Worm (Caenorhabditis elegans): ENCODE data around the gene R13A1.5.

R13A1.5 gene

DNA sequence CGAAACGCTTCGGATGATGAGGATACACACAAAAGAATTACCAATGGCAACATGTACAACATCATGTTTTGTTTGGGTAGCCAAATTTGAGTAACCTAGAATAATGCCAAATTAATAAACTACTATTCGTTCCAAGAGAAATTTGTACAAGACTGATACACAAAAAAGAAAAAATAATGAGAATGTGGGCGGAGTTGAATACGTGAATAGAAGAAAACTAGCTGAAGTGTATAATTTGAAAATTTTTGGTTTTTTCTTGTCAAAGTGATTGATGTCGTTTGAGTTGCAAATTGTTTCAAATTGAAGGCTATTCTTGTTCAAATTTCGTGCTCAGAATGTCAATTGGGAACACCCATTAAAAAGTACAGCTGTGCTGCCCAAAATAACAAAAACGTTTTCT, at the start of gene R13A1.5:
Gene R13A1.5, minus strand, starts transcription at position 101 of the 400 bp plus-strand sequence.
- TF ChIP-seq nhr-77 (tag; optimal IDR thresholded peaks at IDR 0.05) (no peak), egl-5 (tag; optimal IDR thresholded peaks at IDR 0.05) (no peak), ztf-11 (tag; optimal IDR thresholded peaks at IDR 0.05) (no peak), ztf-4 (tag; optimal IDR thresholded peaks at IDR 0.05) (no peak), lin-15B (tag; optimal IDR thresholded peaks at IDR 0.05) (no peak), elt-3 (tag; optimal IDR thresholded peaks at IDR 0.05) (no peak), nhr-43 (tag; optimal IDR thresholded peaks at IDR 0.05; ENCODE audit: poor library complexity, severe bottlenecking) (no peak), mml-1 (tag; optimal IDR thresholded peaks at IDR 0.05) (no peak), nhr-12 (tag; optimal IDR thresholded peaks at IDR 0.05) (no peak), mdl-1 (tag; optimal IDR thresholded peaks at IDR 0.05) (no peak), snpc-4 (tag; optimal IDR thresholded peaks at IDR 0.05) (no peak), hmg-11 (tag; optimal IDR thresholded peaks at IDR 0.05) (no peak), nhr-28 (tag; optimal IDR thresholded peaks at IDR 0.05) (no peak)

DNA sequence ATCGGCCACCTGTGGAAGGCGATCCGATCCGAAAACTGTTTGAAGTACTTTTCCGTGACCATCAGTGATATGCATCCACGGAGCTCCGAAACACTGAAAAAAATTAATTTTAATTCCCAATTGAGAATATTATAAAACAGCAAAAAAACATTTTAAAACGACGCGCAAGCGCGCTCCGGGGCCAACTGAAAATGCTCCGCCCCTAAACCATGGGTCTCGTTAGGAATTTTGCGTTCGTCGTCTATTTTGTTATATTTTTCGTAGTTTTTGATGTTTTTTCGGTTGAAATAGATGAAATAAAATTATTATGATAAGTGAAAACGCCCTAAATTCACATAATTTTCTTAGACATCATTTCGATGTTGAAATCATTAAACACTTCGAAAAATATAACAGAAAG, 48.9 kb upstream of the R13A1.5 start:
- TF ChIP-seq unc-62 (GFP tag; optimal IDR thresholded peaks at IDR 0.05) (peak; percentile 48), nhr-25 (tag; optimal IDR thresholded peaks at IDR 0.05) (no peak)

DNA sequence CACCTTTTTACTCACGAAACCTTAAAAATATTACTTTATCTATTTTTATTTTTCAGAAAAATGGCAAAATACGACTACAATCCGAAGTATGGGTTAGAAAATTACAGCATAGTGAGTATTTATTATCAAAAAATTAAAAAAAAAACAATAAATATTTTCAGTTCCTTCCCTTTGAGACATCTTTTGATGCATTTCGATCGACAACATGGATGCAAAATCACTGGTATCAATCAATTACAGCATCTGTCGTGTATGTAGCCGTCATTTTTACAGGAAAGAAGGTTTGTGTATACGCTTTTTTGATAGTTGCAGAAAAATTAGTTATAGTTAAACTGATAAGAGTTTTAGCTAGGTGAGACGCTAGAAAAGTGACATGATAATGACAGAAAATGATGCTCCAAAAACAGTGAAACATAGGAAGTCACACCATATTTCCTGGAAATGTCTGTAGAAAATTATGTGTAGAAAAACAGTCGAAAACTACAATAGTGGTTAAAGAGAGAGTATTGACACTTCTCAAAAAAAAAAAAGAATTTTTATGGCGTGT, 46.1 kb upstream of the R13A1.5 start, which contains the start of gene elo-3:
Gene elo-3, plus strand, starts transcription at position 51 of the 547 bp plus-strand sequence.
- TF ChIP-seq elt-2 (tag; optimal IDR thresholded peaks at IDR 0.05) (peak; percentile 63), pqm-1 (tag; optimal IDR thresholded peaks at IDR 0.05) (peak; percentile 51), nhr-77 (tag; optimal IDR thresholded peaks at IDR 0.05) (no peak), pha-4 (tag; optimal IDR thresholded peaks at IDR 0.05) (peak; percentile 9)

DNA sequence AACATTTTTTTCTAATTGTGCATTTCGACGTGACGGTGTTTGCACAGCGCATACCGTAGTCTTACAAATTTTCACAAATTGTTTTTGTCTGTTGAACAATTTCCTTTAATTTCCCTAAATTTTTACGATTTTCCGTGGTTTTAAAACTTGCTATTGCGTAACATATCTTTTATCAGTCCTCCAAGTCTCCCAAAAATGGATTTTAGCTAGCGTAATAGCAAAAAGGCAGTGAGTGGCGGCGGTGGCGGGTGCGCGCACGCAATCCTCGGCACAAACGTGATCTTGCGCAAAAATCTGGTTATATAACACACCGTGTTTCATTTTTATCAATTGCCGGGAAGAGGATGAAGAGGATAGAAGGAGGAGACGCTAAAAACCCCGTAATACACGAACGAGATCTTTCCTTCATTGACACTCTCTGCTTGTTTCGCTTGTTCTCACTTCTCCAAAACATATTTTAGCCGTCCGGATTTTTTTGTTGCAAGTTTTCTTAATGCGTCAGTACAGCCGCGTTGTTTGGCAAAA, 44.7 kb upstream of the R13A1.5 start:
- no peak for TF ChIP-seq hmg-11 (tag; optimal IDR thresholded peaks at IDR 0.05)
- peak; percentile 56 for TF ChIP-seq nhr-43 (tag; optimal IDR thresholded peaks at IDR 0.05; ENCODE audit: poor library complexity, severe bottlenecking)
- peak; percentile 34 for TF ChIP-seq nhr-23 (tag; optimal IDR thresholded peaks at IDR 0.05)

DNA sequence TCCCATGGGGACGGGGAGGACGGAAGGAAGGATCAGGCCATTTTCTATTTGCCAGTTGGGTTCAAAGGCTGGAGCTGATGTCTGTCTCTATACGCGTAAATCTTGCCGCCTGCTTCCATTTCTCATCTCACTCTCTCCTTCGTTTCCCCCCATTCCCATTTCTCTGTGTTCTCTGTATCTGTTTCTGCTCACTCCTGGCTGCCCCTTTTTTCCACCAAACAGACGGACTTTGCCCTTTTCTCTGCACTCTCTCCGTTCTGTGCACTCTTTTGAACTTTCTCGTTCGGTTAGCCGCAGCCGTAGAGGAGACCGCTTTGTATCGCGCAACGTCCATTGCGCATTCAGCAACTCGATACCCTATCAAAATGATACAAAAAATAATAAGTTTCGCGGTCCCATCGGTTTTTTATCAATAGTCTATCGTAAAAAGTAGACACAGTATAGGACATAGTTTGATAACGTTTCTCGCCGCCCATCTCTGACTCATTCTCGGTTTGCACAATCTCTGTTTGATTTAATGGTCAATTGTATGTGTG, 43.8 kb upstream of the R13A1.5 start:
- no peak for TF ChIP-seq unc-39 (tag; optimal IDR thresholded peaks at IDR 0.05)
- TF ChIP-seq lin-15B (tag; optimal IDR thresholded peaks at IDR 0.05): peak; percentile 39
- no peak for TF ChIP-seq daf-12 (tag; optimal IDR thresholded peaks at IDR 0.05)
- no peak for TF ChIP-seq nhr-43 (tag; optimal IDR thresholded peaks at IDR 0.05; ENCODE audit: poor library complexity, severe bottlenecking)
- peak; percentile 92 for TF ChIP-seq elt-2 (tag; optimal IDR thresholded peaks at IDR 0.05)
- no peak for TF ChIP-seq mml-1 (tag; optimal IDR thresholded peaks at IDR 0.05)
- TF ChIP-seq jun-1 (tag; optimal IDR thresholded peaks at IDR 0.05): peak; percentile 76
- TF ChIP-seq ceh-9 (tag; optimal IDR thresholded peaks at IDR 0.05): no peak
- no peak for TF ChIP-seq nhr-76 (tag; optimal IDR thresholded peaks at IDR 0.05)
- TF ChIP-seq nfya-1 (tag; optimal IDR thresholded peaks at IDR 0.05; ENCODE audit: insufficient read depth): peak; percentile 79
- TF ChIP-seq aly-2 (tag; optimal IDR thresholded peaks at IDR 0.05): no peak
- no peak for TF ChIP-seq nhr-12 (tag; optimal IDR thresholded peaks at IDR 0.05)
- TF ChIP-seq fkh-10 (GFP tag; optimal IDR thresholded peaks at IDR 0.05): no peak
- TF ChIP-seq pqm-1 (tag; optimal IDR thresholded peaks at IDR 0.05): peak; percentile 87
- no peak for TF ChIP-seq nhr-67 (tag; optimal IDR thresholded peaks at IDR 0.05)
- no peak for TF ChIP-seq fos-1 (tag; optimal IDR thresholded peaks at IDR 0.05)
- TF ChIP-seq nhr-11 (tag; optimal IDR thresholded peaks at IDR 0.05): peak; percentile 34
- peak; percentile 6 for TF ChIP-seq nhr-23 (tag; optimal IDR thresholded peaks at IDR 0.05)
- peak; percentile 45 for TF ChIP-seq snpc-4 (tag; optimal IDR thresholded peaks at IDR 0.05)
- TF ChIP-seq egl-5 (tag; optimal IDR thresholded peaks at IDR 0.05): peak; percentile 55
- peak; percentile 79 for TF ChIP-seq hmg-11 (tag; optimal IDR thresholded peaks at IDR 0.05)
- no peak for TF ChIP-seq nhr-77 (tag; optimal IDR thresholded peaks at IDR 0.05)
- peak; percentile 58 for TF ChIP-seq lin-39 (tag; optimal IDR thresholded peaks at IDR 0.05)
- no peak for TF ChIP-seq skn-1 (tag; optimal IDR thresholded peaks at IDR 0.05)
- TF ChIP-seq tbx-2 (tag; optimal IDR thresholded peaks at IDR 0.05): peak; percentile 44
- peak; percentile 64 for TF ChIP-seq pha-4 (tag; optimal IDR thresholded peaks at IDR 0.05)

Measured in whole organism, L3 larva.